Worm (Caenorhabditis elegans): ENCODE data around the gene phyh-1.
A peak's percentile ranks its signal among the peaks of the same experiment; 100 is the strongest.

Gene phyh-1

DNA sequence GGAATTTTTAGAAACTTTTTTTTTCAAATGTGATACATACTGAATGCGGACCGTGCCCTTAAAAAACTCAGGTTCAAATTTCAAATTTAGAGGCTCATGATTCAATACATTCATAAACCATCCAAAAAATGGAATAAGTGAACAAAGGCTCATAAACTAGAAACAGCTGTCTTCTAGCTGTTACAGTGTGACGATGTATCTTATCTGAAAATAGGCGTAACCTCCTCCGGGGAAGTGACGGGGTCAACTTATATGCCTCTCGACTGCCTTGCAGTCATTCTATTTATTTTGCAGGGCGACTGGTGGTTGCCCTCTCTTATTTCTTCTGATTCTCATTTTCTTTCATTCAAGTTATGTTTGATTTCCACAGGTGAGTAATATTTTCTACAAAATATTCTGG lies 43.2 kb downstream of the phyh-1 start, which contains the start of gene Y116A8B.1:
TSS of gene Y116A8B.1 (plus strand) at position 301 of the 400 bp plus-strand sequence.
- TF ChIP-seq ceh-39 (tag; optimal IDR thresholded peaks at IDR 0.05) (no peak), blmp-1 (tag; optimal IDR thresholded peaks at IDR 0.05) (no peak), mep-1 (tag; optimal IDR thresholded peaks at IDR 0.05) (no peak), mab-5 (tag; optimal IDR thresholded peaks at IDR 0.05) (no peak), tbx-8 (GFP tag; optimal IDR thresholded peaks at IDR 0.05) (no peak), cnd-1 (tag; optimal IDR thresholded peaks at IDR 0.05) (no peak), flh-1 (GFP tag; optimal IDR thresholded peaks at IDR 0.05) (no peak), mls-2 (tag; optimal IDR thresholded peaks at IDR 0.05) (no peak), bed-3 (GFP tag; optimal IDR thresholded peaks at IDR 0.05) (no peak), M03D4.4 (tag; optimal IDR thresholded peaks at IDR 0.05) (no peak), elt-1 (tag; optimal IDR thresholded peaks at IDR 0.05; ENCODE audit: borderline replicate concordance, insufficient read depth) (no peak), elt-3 (tag; optimal IDR thresholded peaks at IDR 0.05) (no peak), unc-39 (tag; optimal IDR thresholded peaks at IDR 0.05) (no peak), nhr-237 (tag; optimal IDR thresholded peaks at IDR 0.05) (no peak), ces-1 (GFP tag; optimal IDR thresholded peaks at IDR 0.05) (no peak), lin-32 (GFP tag; optimal IDR thresholded peaks at IDR 0.05) (no peak), ztf-11 (tag; optimal IDR thresholded peaks at IDR 0.05) (no peak)

DNA sequence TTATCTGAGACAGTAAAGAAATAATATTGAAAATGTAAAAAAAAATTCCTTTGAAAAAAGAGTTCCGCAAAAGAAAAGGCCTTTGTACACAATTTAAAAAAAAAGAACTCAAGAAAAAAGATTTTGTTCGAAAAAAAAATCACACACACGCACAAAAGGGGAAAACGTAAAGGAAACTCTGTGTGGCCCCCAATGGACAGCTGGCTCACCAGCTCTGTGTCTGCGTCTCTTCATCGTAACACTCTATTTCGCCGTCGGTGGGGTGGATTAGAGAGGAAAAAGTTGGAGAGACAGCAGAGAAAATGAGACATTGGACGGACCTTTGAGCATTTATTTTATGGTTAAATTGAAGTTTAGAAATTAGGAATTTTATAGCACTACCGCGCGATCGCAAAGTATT lies 44.1 kb downstream of the phyh-1 start:
- TF ChIP-seq ham-2 (GFP tag; optimal IDR thresholded peaks at IDR 0.05): no peak
- TF ChIP-seq zip-8 (tag; optimal IDR thresholded peaks at IDR 0.05): no peak
- peak; percentile 93 for TF ChIP-seq unc-120 (tag; optimal IDR thresholded peaks at IDR 0.05; ENCODE audit: poor library complexity, severe bottlenecking)
- TF ChIP-seq nhr-76 (tag; optimal IDR thresholded peaks at IDR 0.05): no peak
- peak; percentile 86 for TF ChIP-seq lin-32 (GFP tag; optimal IDR thresholded peaks at IDR 0.05)
- TF ChIP-seq hlh-1 (tag; optimal IDR thresholded peaks at IDR 0.05): peak; percentile 78
- peak; percentile 79 for TF ChIP-seq cnd-1 (tag; optimal IDR thresholded peaks at IDR 0.05)
- no peak for TF ChIP-seq ceh-43 (GFP tag; optimal IDR thresholded peaks at IDR 0.05)
- no peak for TF ChIP-seq ceh-83 (GFP tag; optimal IDR thresholded peaks at IDR 0.05)
- no peak for TF ChIP-seq mls-2 (tag; optimal IDR thresholded peaks at IDR 0.05)

DNA sequence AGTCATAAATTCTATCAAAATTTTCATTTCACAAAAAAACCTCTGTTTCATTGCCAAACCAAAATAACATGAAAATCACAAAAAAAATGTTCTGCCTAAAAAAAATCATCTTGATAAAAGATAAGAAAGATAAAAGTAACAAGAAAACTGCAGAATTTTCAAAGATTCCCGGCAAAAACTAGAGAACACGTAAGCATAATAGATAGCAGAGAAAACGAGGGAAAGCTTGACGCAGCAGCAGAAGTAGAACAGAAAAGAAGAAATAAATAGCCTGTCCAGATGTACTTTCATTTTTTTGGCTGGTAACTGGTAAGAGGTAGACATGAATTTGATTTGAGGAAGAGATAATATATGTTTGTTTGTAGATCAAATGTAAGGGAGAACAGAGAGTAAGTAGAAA lies 48.5 kb downstream of the phyh-1 start:
- TF ChIP-seq mab-5 (tag; optimal IDR thresholded peaks at IDR 0.05) (no peak), flh-1 (GFP tag; optimal IDR thresholded peaks at IDR 0.05) (no peak), nhr-28 (tag; optimal IDR thresholded peaks at IDR 0.05) (no peak), hlh-1 (tag; optimal IDR thresholded peaks at IDR 0.05) (no peak), bed-3 (GFP tag; optimal IDR thresholded peaks at IDR 0.05) (no peak), elt-1 (tag; optimal IDR thresholded peaks at IDR 0.05; ENCODE audit: borderline replicate concordance, insufficient read depth) (no peak), mls-2 (tag; optimal IDR thresholded peaks at IDR 0.05) (no peak), ham-2 (GFP tag; optimal IDR thresholded peaks at IDR 0.05) (no peak), nhr-2 (tag; optimal IDR thresholded peaks at IDR 0.05) (no peak), ceh-43 (GFP tag; optimal IDR thresholded peaks at IDR 0.05) (no peak), M03D4.4 (tag; optimal IDR thresholded peaks at IDR 0.05) (no peak), snpc-4 (tag; optimal IDR thresholded peaks at IDR 0.05) (no peak), lin-13 (tag; optimal IDR thresholded peaks at IDR 0.05) (no peak), drap-1 (GFP tag; optimal IDR thresholded peaks at IDR 0.05) (no peak), sptf-1 (tag; optimal IDR thresholded peaks at IDR 0.05) (no peak), nhr-76 (tag; optimal IDR thresholded peaks at IDR 0.05) (no peak), ceh-83 (GFP tag; optimal IDR thresholded peaks at IDR 0.05) (no peak), blmp-1 (tag; optimal IDR thresholded peaks at IDR 0.05) (no peak)

DNA sequence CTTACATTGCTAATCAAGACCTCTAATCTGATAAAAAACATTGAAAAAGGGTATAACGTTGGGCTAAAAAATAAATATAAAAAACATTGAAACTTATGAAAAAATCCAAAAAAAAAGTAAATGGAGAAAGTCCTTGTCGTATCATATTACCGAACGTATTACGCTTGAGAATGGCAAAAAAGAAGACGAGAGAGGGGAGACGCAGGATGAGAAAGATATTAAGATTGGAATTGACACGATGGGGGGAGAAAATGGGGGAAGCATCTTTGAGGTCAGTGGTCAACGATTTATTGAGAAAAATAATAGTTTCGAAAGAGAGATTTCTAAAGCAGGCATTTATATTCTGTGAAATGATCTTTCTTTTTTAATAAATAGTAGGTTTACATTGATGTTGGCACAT lies 49.9 kb downstream of the phyh-1 start:
- TF ChIP-seq lsy-2 (tag; optimal IDR thresholded peaks at IDR 0.05): no peak

DNA sequence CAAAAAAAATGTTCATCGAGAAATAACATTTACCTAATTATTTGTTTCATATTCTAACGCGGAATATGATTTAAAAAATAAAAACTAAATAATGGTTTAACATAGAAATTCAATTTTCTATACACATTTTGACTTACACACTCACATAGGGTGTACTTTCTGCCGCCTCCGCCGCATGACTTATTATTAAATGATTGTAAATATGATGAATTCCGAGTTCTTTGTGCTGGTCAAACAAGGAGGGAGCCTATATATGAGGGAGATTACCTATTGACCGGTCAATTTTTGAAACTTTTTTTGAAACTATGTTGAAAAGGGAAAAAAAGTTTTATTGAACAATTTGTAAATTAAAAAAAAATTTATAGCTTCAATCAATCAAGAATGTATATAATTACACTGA lies 51.3 kb downstream of the phyh-1 start:
- TF ChIP-seq lsy-2 (tag; optimal IDR thresholded peaks at IDR 0.05) (no peak), nhr-76 (tag; optimal IDR thresholded peaks at IDR 0.05) (no peak), blmp-1 (tag; optimal IDR thresholded peaks at IDR 0.05) (no peak), nhr-12 (tag; optimal IDR thresholded peaks at IDR 0.05) (no peak), ceh-39 (tag; optimal IDR thresholded peaks at IDR 0.05) (no peak), zip-8 (tag; optimal IDR thresholded peaks at IDR 0.05) (no peak), flh-1 (GFP tag; optimal IDR thresholded peaks at IDR 0.05) (no peak), ceh-43 (GFP tag; optimal IDR thresholded peaks at IDR 0.05) (no peak), mab-5 (tag; optimal IDR thresholded peaks at IDR 0.05) (no peak), sptf-1 (tag; optimal IDR thresholded peaks at IDR 0.05) (no peak), hlh-1 (tag; optimal IDR thresholded peaks at IDR 0.05) (no peak), unc-39 (tag; optimal IDR thresholded peaks at IDR 0.05) (no peak), lin-32 (GFP tag; optimal IDR thresholded peaks at IDR 0.05) (no peak), ces-1 (GFP tag; optimal IDR thresholded peaks at IDR 0.05) (no peak), nhr-28 (tag; optimal IDR thresholded peaks at IDR 0.05) (no peak), pha-4 (tag; optimal IDR thresholded peaks at IDR 0.05) (no peak), snpc-4 (tag; optimal IDR thresholded peaks at IDR 0.05) (no peak)

Measured in whole organism, mixed stage, embryonic.